Fruit fly (Drosophila melanogaster) whole organism, embryonic: ENCODE measurements around the gene Klp64D.

ENCODE experiments used
- ATbp ChIP-seq: fragments of 200-800 bp; sonication (Bioruptor generic); optimal IDR thresholded peaks from 2 replicates; lab custom pipeline; 2017; ENCODE audit warnings: missing biosample characterization, mild to moderate bottlenecking, missing genetic modification characterization, missing genetic modification reagents
- Adf1 ChIP-seq: fragments of 200-800 bp; sonication (Bioruptor generic); IDR thresholded peaks from 2 replicates; pipeline ENCODE4 v1.3.6; 2022; ENCODE audit warnings: missing biosample characterization, missing genetic modification characterization
- B-H2 ChIP-seq: fragments of 200-800 bp; sonication (Bioruptor generic); optimal IDR thresholded peaks from 2 replicates; lab custom pipeline; 2018; ENCODE audit warnings: missing biosample characterization, mild to moderate bottlenecking, missing genetic modification characterization
- Blimp-1 ChIP-seq: fragments of 200-800 bp; sonication (Bioruptor generic); optimal IDR thresholded peaks from 3 replicates; lab custom pipeline; 2018; ENCODE audit warnings: missing biosample characterization, missing genetic modification characterization, mild to moderate bottlenecking, moderate library complexity, missing genetic modification reagents
- CG2875 ChIP-seq: fragments of 200-800 bp; sonication (Bioruptor generic); optimal IDR thresholded peaks from 2 replicates; lab custom pipeline; 2017; ENCODE audit warnings: missing biosample characterization, mild to moderate bottlenecking, missing genetic modification characterization, missing genetic modification reagents
- CG31388 ChIP-seq: fragments of 200-800 bp; sonication (Bioruptor generic); optimal IDR thresholded peaks from 2 replicates; lab custom pipeline; 2016; ENCODE audit warnings: missing biosample characterization, missing genetic modification characterization
- CG42726 ChIP-seq: fragments of 200-800 bp; sonication (Bioruptor generic); IDR thresholded peaks from 2 replicates; pipeline ENCODE4 v1.3.6; 2022; ENCODE audit warnings: missing biosample characterization, missing genetic modification characterization; ENCODE audit not compliant: partially characterized antibody
- CG6791 ChIP-seq: fragments of 200-800 bp; sonication (Bioruptor generic); IDR thresholded peaks from 3 replicates; pipeline ENCODE4 v1.3.6; 2022; ENCODE audit warnings: missing biosample characterization, missing genetic modification characterization; ENCODE audit not compliant: partially characterized antibody
- CG6813 ChIP-seq: fragments of 200-800 bp; sonication (Bioruptor generic); optimal IDR thresholded peaks from 2 replicates; lab custom pipeline; 2017; ENCODE audit warnings: missing biosample characterization, missing genetic modification characterization, mild to moderate bottlenecking, moderate library complexity, missing genetic modification reagents
- CG7786 ChIP-seq: fragments of 200-800 bp; sonication (Bioruptor generic); optimal IDR thresholded peaks from 2 replicates; lab custom pipeline; 2016; ENCODE audit warnings: missing biosample characterization, missing genetic modification characterization
- CG7987 ChIP-seq: fragments of 200-800 bp; sonication (Bioruptor generic); optimal IDR thresholded peaks from 2 replicates; lab custom pipeline; 2018; ENCODE audit warnings: missing biosample characterization, mild to moderate bottlenecking, missing genetic modification characterization, moderate library complexity
- CG8281 ChIP-seq: fragments of 200-800 bp; sonication (Bioruptor generic); optimal IDR thresholded peaks from 2 replicates; lab custom pipeline; 2018; ENCODE audit warnings: missing biosample characterization, mild to moderate bottlenecking, missing genetic modification characterization, moderate library complexity
- CG8478 ChIP-seq: fragments of >200 bp; optimal IDR thresholded peaks from 2 replicates; lab custom pipeline; 2018
- CG8765 ChIP-seq: fragments of 200-800 bp; sonication (Bioruptor generic); IDR thresholded peaks from 2 replicates; pipeline ENCODE4 v1.3.6; 2022; ENCODE audit warnings: missing biosample characterization, missing genetic modification characterization
- CG9817 ChIP-seq: fragments of 200-800 bp; sonication (Bioruptor generic); optimal IDR thresholded peaks from 2 replicates; lab custom pipeline; 2018; ENCODE audit warnings: missing biosample characterization, mild to moderate bottlenecking, missing genetic modification characterization, moderate library complexity
- CG9932 ChIP-seq: fragments of 200-800 bp; sonication (Bioruptor generic); IDR thresholded peaks from 2 replicates; pipeline ENCODE4 v1.3.6; 2022; ENCODE audit warnings: missing biosample characterization, missing genetic modification characterization
- CHES-1-like ChIP-seq: fragments of 200-800 bp; sonication (Bioruptor generic); optimal IDR thresholded peaks from 2 replicates; lab custom pipeline; 2016; ENCODE audit warnings: missing biosample characterization, missing genetic modification characterization
- Doc2 ChIP-seq: fragments of 200-800 bp; sonication (Bioruptor generic); IDR thresholded peaks from 2 replicates; pipeline ENCODE4 v1.3.6; 2022; ENCODE audit warnings: missing biosample characterization, missing genetic modification characterization
- Fer3 ChIP-seq: fragments of 200-800 bp; sonication (Bioruptor generic); optimal IDR thresholded peaks from 2 replicates; lab custom pipeline; 2018; ENCODE audit warnings: missing biosample characterization, mild to moderate bottlenecking, missing genetic modification characterization, moderate library complexity
- Hr3 ChIP-seq: fragments of 200-800 bp; sonication (Bioruptor generic); optimal IDR thresholded peaks from 3 replicates; lab custom pipeline; 2016; ENCODE audit warnings: missing biosample characterization, missing genetic modification characterization
- Hr39 ChIP-seq: fragments of >200 bp; optimal IDR thresholded peaks from 2 replicates; lab custom pipeline; 2017
- Kr ChIP-seq: fragments of 200-800 bp; sonication (Bioruptor generic); optimal IDR thresholded peaks from 2 replicates; lab custom pipeline; 2017; ENCODE audit warnings: missing biosample characterization, mild to moderate bottlenecking, missing genetic modification characterization
- Lhr ChIP-seq: fragments of 200-800 bp; sonication (Bioruptor generic); optimal IDR thresholded peaks from 3 replicates; lab custom pipeline; 2017; ENCODE audit warnings: mild to moderate bottlenecking, missing biosample characterization, missing genetic modification reagents, missing genetic modification characterization
- Myb ChIP-seq: fragments of 200-800 bp; sonication (Bioruptor generic); optimal IDR thresholded peaks from 2 replicates; lab custom pipeline; 2016; ENCODE audit warnings: missing biosample characterization, missing genetic modification characterization
- Ravus ChIP-seq: fragments of 200-800 bp; sonication (Bioruptor generic); IDR thresholded peaks from 2 replicates; pipeline ENCODE4 v1.3.6; 2022; ENCODE audit warnings: missing biosample characterization, missing genetic modification characterization
- Rfx ChIP-seq: fragments of 200-800 bp; sonication (Bioruptor generic); IDR thresholded peaks from 2 replicates; pipeline ENCODE4 v1.3.6; 2022; ENCODE audit warnings: missing biosample characterization, missing genetic modification characterization
- Sin3A ChIP-seq: fragments of >200 bp; optimal IDR thresholded peaks from 2 replicates; lab custom pipeline; 2018
- Spps ChIP-seq: fragments of 200-800 bp; sonication (Bioruptor generic); optimal IDR thresholded peaks from 2 replicates; lab custom pipeline; 2018; ENCODE audit warnings: missing biosample characterization, mild to moderate bottlenecking, missing genetic modification characterization
- YL-1 ChIP-seq: fragments of 200-800 bp; sonication (Bioruptor generic); optimal IDR thresholded peaks from 3 replicates; lab custom pipeline; 2017; ENCODE audit warnings: missing biosample characterization, mild to moderate bottlenecking, missing genetic modification characterization
- al ChIP-seq: fragments of 200-800 bp; sonication (Bioruptor generic); IDR thresholded peaks from 2 replicates; pipeline ENCODE4 v1.3.6; 2022; ENCODE audit warnings: missing biosample characterization, missing genetic modification characterization
- az2 ChIP-seq: fragments of 200-800 bp; sonication (Bioruptor generic); optimal IDR thresholded peaks from 3 replicates; lab custom pipeline; 2016; ENCODE audit warnings: missing biosample characterization, missing genetic modification characterization
- bbx ChIP-seq: fragments of 200-800 bp; sonication (Bioruptor generic); IDR thresholded peaks from 2 replicates; pipeline ENCODE4 v1.3.6; 2022; ENCODE audit warnings: missing biosample characterization, missing genetic modification characterization; ENCODE audit not compliant: partially characterized antibody
- bowl ChIP-seq: fragments of 200-800 bp; sonication (Bioruptor generic); IDR thresholded peaks from 2 replicates; pipeline ENCODE4 v1.3.6; 2022; ENCODE audit warnings: missing biosample characterization, missing genetic modification characterization
- chm ChIP-seq: fragments of 200-800 bp; sonication (Bioruptor generic); IDR thresholded peaks from 2 replicates; pipeline ENCODE4 v1.3.6; 2022; ENCODE audit warnings: missing biosample characterization, missing genetic modification characterization
- emc ChIP-seq: fragments of 200-800 bp; sonication (Bioruptor generic); optimal IDR thresholded peaks from 2 replicates; lab custom pipeline; 2016; ENCODE audit warnings: missing biosample characterization, missing genetic modification characterization
- ewg ChIP-seq: fragments of 200-800 bp; sonication (Bioruptor generic); optimal IDR thresholded peaks from 3 replicates; lab custom pipeline; 2017; ENCODE audit warnings: mild to moderate bottlenecking, missing biosample characterization, missing genetic modification reagents, missing genetic modification characterization
- grau ChIP-seq: fragments of 200-800 bp; optimal IDR thresholded peaks from 3 replicates; lab custom pipeline; 2019; ENCODE audit warnings: missing biosample characterization, mild to moderate bottlenecking, missing genetic modification characterization, moderate library complexity
- grn ChIP-seq: fragments of 200-800 bp; sonication (Bioruptor generic); optimal IDR thresholded peaks from 3 replicates; lab custom pipeline; 2017; ENCODE audit warnings: missing biosample characterization, missing genetic modification characterization
- her ChIP-seq: fragments of 200-800 bp; sonication (Bioruptor generic); optimal IDR thresholded peaks from 2 replicates; lab custom pipeline; 2016; ENCODE audit warnings: missing biosample characterization, missing genetic modification characterization
- jigr1 ChIP-seq: fragments of 200-800 bp; sonication (Bioruptor generic); IDR thresholded peaks from 3 replicates; pipeline ENCODE4 v1.3.6; 2022; ENCODE audit warnings: missing biosample characterization, missing genetic modification characterization
- nerfin-2 ChIP-seq: fragments of 200-800 bp; sonication (Bioruptor generic); IDR thresholded peaks from 2 replicates; pipeline ENCODE4 v1.3.6; 2022; ENCODE audit warnings: missing biosample characterization, missing genetic modification characterization; ENCODE audit not compliant: partially characterized antibody
- nmo ChIP-seq: fragments of 200-800 bp; sonication (Bioruptor generic); optimal IDR thresholded peaks from 2 replicates; lab custom pipeline; 2018; ENCODE audit warnings: missing biosample characterization, mild to moderate bottlenecking, missing genetic modification characterization, moderate library complexity
- pan ChIP-seq, 4 experiments: fragments of >200 bp in 3 of 4; fragments of 200-800 bp in 1 of 4; sonication (Bioruptor generic) in 1 of 4; optimal IDR thresholded peaks in 3 of 4; IDR thresholded peaks in 1 of 4; 2 replicates each; pipeline versions ENCODE4 v1.3.6 to Lab custom; 2017 to 2022; ENCODE audit warnings: missing biosample characterization in 2 of 4, missing genetic modification characterization in 2 of 4, mixed read lengths in 1 of 4
- ranshi ChIP-seq: fragments of 200-800 bp; sonication (Bioruptor generic); IDR thresholded peaks from 2 replicates; pipeline ENCODE4 v1.3.6; 2022; ENCODE audit warnings: missing biosample characterization, missing genetic modification characterization
- slbo ChIP-seq: fragments of 200-800 bp; sonication (Bioruptor generic); IDR thresholded peaks from 2 replicates; pipeline ENCODE4 v1.3.6; 2022; ENCODE audit warnings: missing biosample characterization, missing genetic modification characterization
- slou ChIP-seq: fragments of 200-800 bp; sonication (Bioruptor generic); optimal IDR thresholded peaks from 3 replicates; lab custom pipeline; 2016; ENCODE audit warnings: missing biosample characterization, missing genetic modification characterization
- tap ChIP-seq: fragments of 200-800 bp; optimal IDR thresholded peaks from 3 replicates; lab custom pipeline; 2019; ENCODE audit warnings: missing biosample characterization, mild to moderate bottlenecking, missing genetic modification characterization, moderate library complexity
- trh ChIP-seq: fragments of 200-800 bp; sonication (Bioruptor generic); optimal IDR thresholded peaks from 2 replicates; lab custom pipeline; 2016; ENCODE audit warnings: missing biosample characterization, missing genetic modification characterization
- z ChIP-seq: fragments of 200-800 bp; sonication (Bioruptor generic); IDR thresholded peaks from 3 replicates; pipeline ENCODE4 v1.3.6; 2022; ENCODE audit warnings: missing biosample characterization, missing genetic modification characterization

Klp64D gene

DNA sequence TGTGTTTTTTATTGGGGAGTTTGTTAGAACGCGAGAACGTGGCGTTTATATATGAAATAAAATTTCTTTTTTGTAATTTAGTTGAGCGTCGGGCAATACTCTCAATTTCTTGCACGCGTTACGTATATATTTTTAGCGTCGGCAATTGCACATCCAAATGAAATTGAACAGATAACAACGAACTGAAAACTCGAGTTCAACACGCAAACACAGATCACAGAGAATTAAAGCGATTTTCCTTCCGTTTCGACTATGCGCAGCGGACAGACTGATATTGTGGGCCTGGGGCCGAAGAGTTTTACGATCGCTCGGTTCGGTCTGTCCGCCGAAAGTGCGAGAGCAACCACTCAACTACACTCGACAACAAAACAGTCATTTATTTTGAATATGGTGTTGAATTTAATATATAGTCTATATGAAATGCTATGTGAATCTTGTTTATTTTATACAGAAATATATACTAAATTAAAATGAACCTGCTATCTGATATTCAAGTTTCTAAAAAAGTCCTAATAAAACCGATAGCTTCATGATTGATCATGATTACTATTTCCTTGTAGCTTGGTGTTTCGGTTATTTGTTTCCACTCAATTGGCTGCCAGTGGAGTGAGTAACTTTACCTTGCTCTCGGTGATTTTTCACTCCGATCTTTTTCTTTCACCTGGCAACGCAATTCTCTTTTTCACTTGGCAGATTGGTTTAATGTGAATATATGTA lies 4.0 kb downstream of the Klp64D start, which contains the start of gene CG46456 (continued):
- TF ChIP-seq Ravus (GFP tag; lab: Robert Waterston, UW) (peak; percentile 75), Adf1 (peak; percentile 74), CG8765 (GFP tag; lab: Robert Waterston, UW) (peak; percentile 77), slou (GFP tag; lab: Kevin White, UChicago) (peak; percentile 51), grn (peak; percentile 36), YL-1 (GFP tag; lab: Kevin White, UChicago) (peak; percentile 69), Kr (GFP tag; lab: Kevin White, UChicago) (peak; percentile 4), trh (GFP tag; lab: Kevin White, UChicago) (peak; percentile 33), Blimp-1 (GFP tag; lab: Kevin White, UChicago) (peak; percentile 95), bbx (GFP tag; lab: Robert Waterston, UW) (peak; percentile 9; the same call in 1 of the 2 replicates), CG6813 (GFP tag; lab: Kevin White, UChicago) (peak; percentile 95), CG7786 (GFP tag; lab: Kevin White, UChicago) (peak; percentile 43), chm (GFP tag; lab: Robert Waterston, UW) (peak; percentile 88), CHES-1-like (GFP tag; lab: Kevin White, UChicago) (peak; percentile 30), nerfin-2 (GFP tag; lab: Robert Waterston, UW) (no peak; the same call in 1 of the 2 replicates), ATbp (GFP tag; lab: Kevin White, UChicago) (peak; percentile 93), Myb (GFP tag; lab: Kevin White, UChicago) (no peak), Hr3 (GFP tag; lab: Kevin White, UChicago) (peak; percentile 87), CG2875 (GFP tag; lab: Kevin White, UChicago) (peak; percentile 89), B-H2 (peak; percentile 95), pan (optimal IDR thresholded peaks at IDR 0.05; lab: Kevin White, UChicago) (no peak), pan (GFP tag; optimal IDR thresholded peaks at IDR 0.05 in 1 of 2, IDR thresholded peaks at IDR 0.05 in 1 of 2) (peak in 1 of 2 experiments; percentile 95), ewg (GFP tag; lab: Kevin White, UChicago) (peak; percentile 80), her (GFP tag; lab: Kevin White, UChicago) (no peak), az2 (peak; percentile 94), Lhr (GFP tag; lab: Kevin White, UChicago) (peak; percentile 75), al (peak; percentile 85), CG42726 (GFP tag; lab: Robert Waterston, UW) (0 out of 2 replicates have a peak, but pooled peaks have one; percentile 15), CG7987 (GFP tag; lab: Kevin White, UChicago) (peak; percentile 85), CG9817 (peak; percentile 93), z (GFP tag; lab: Robert Waterston, UW) (peak; percentile 98), jigr1 (GFP tag; lab: Robert Waterston, UW) (no peak; the same call in 2 of the 3 replicates), Sin3A (lab: Kevin White, UChicago) (no peak), grau (tag; lab: Kevin White, UChicago) (peak; percentile 97), slbo (GFP tag; lab: Robert Waterston, UW) (peak; percentile 90), Fer3 (tag; lab: Kevin White, UChicago) (peak; percentile 95), emc (GFP tag; lab: Kevin White, UChicago) (no peak), Rfx (GFP tag; lab: Robert Waterston, UW) (peak; percentile 94), Spps (tag; lab: Kevin White, UChicago) (peak; percentile 96), ranshi (GFP tag; lab: Robert Waterston, UW) (peak; percentile 91; the same call in 1 of the 2 replicates), CG8478 (lab: Kevin White, UChicago) (no peak), Doc2 (GFP tag; lab: Robert Waterston, UW) (no peak), nmo (GFP tag; lab: Kevin White, UChicago) (peak; percentile 96), Hr39 (lab: Kevin White, UChicago) (no peak), CG9932 (GFP tag; lab: Robert Waterston, UW) (peak; percentile 93), tap (tag; lab: Kevin White, UChicago) (peak; percentile 97), bowl (GFP tag; lab: Robert Waterston, UW) (peak; percentile 78; the same call in 1 of the 2 replicates), CG8281 (tag; lab: Kevin White, UChicago) (peak; percentile 84), CG31388 (GFP tag; lab: Kevin White, UChicago) (peak; percentile 4), CG6791 (no peak)
